Worm (Caenorhabditis elegans) whole organism, L2 larva: ENCODE results near the gene cam-1.

Experiments
- C34F6.9 ChIP-seq: fragments of 150-350 bp; optimal IDR thresholded peaks from 2 replicates; lab custom pipeline; 2014; ENCODE audit warnings: missing biosample characterization, missing genetic modification characterization
- F13H6.1 ChIP-seq: sonication (generic microtip); optimal IDR thresholded peaks from 2 replicates; lab custom pipeline; 2016; ENCODE audit warnings: missing genetic modification characterization, missing compliant biosample characterization
- R02D3.7 ChIP-seq: fragments of 150-350 bp; optimal IDR thresholded peaks from 2 replicates; lab custom pipeline; 2014; ENCODE audit warnings: missing biosample characterization, missing genetic modification characterization
- Y55F3AM.14 ChIP-seq: fragments of 200-800 bp; sonication (Bioruptor generic); optimal IDR thresholded peaks from 2 replicates; lab custom pipeline; 2018; ENCODE audit warnings: mild to moderate bottlenecking, missing genetic modification characterization, missing compliant biosample characterization
- ZK546.5 ChIP-seq: sonication (generic microtip); optimal IDR thresholded peaks from 2 replicates; lab custom pipeline; 2017; ENCODE audit warnings: missing biosample characterization, missing genetic modification characterization
- alr-1 ChIP-seq: fragments of 150-350 bp; optimal IDR thresholded peaks from 2 replicates; lab custom pipeline; 2014; ENCODE audit warnings: missing biosample characterization, missing genetic modification characterization
- ama-1 ChIP-seq: fragments of 150-350 bp; optimal IDR thresholded peaks from 2 replicates; lab custom pipeline; 2018; ENCODE audit warnings: inconsistent platforms
- blmp-1 ChIP-seq: sonication (generic microtip); optimal IDR thresholded peaks from 2 replicates; lab custom pipeline; 2017; ENCODE audit warnings: missing genetic modification characterization, mild to moderate bottlenecking, missing compliant biosample characterization, antibody characterized with exemption, moderate library complexity; ENCODE audit not compliant: insufficient read depth
- ceh-16 ChIP-seq: fragments of 150-350 bp; optimal IDR thresholded peaks from 2 replicates; lab custom pipeline; 2014; ENCODE audit warnings: missing biosample characterization, missing genetic modification characterization
- crh-2 ChIP-seq: sonication (generic microtip); optimal IDR thresholded peaks from 2 replicates; lab custom pipeline; 2017; ENCODE audit warnings: missing biosample characterization, missing genetic modification characterization
- dmd-4 ChIP-seq: sonication (generic microtip); optimal IDR thresholded peaks from 2 replicates; lab custom pipeline; 2017; ENCODE audit warnings: missing biosample characterization, missing genetic modification characterization
- egl-27 ChIP-seq: sonication (generic microtip); optimal IDR thresholded peaks from 3 replicates; lab custom pipeline; 2017; ENCODE audit warnings: missing biosample characterization, missing genetic modification reagents, missing genetic modification characterization
- elt-3 ChIP-seq: sonication (generic microtip); optimal IDR thresholded peaks from 2 replicates; lab custom pipeline; 2017; ENCODE audit warnings: missing biosample characterization, missing genetic modification characterization
- fos-1 ChIP-seq: fragments of 150-350 bp; optimal IDR thresholded peaks from 2 replicates; lab custom pipeline; 2014; ENCODE audit warnings: missing biosample characterization, missing genetic modification characterization
- gmeb-1 ChIP-seq: fragments of 150-350 bp; optimal IDR thresholded peaks from 2 replicates; lab custom pipeline; 2014; ENCODE audit warnings: missing biosample characterization, missing genetic modification characterization
- lin-13 ChIP-seq: fragments of 150-350 bp; optimal IDR thresholded peaks from 2 replicates; lab custom pipeline; 2014; ENCODE audit warnings: missing biosample characterization, missing genetic modification reagents, missing genetic modification characterization
- lin-39 ChIP-seq: fragments of 150-350 bp; optimal IDR thresholded peaks from 2 replicates; lab custom pipeline; 2014; ENCODE audit warnings: missing biosample characterization, missing genetic modification reagents, missing genetic modification characterization
- lsy-2 ChIP-seq, 2 experiments: fragments of 150-350 bp in 1 of 2; sonication (generic microtip) in 1 of 2; optimal IDR thresholded peaks; 2 replicates each; lab custom pipeline; 2014 to 2017; ENCODE audit warnings: missing biosample characterization in 2 of 2, missing genetic modification characterization in 2 of 2
- mdl-1 ChIP-seq, 2 experiments: fragments of 150-350 bp in 1 of 2; sonication (generic microtip) in 1 of 2; optimal IDR thresholded peaks; 2 replicates each; lab custom pipeline; 2017; ENCODE audit warnings: missing biosample characterization in 2 of 2, missing genetic modification characterization in 2 of 2
- nhr-10 ChIP-seq: sonication (generic microtip); optimal IDR thresholded peaks from 2 replicates; lab custom pipeline; 2017; ENCODE audit warnings: missing biosample characterization, missing genetic modification characterization
- nhr-129 ChIP-seq: fragments of 150-350 bp; optimal IDR thresholded peaks from 2 replicates; lab custom pipeline; 2014; ENCODE audit warnings: missing biosample characterization, missing genetic modification characterization
- nhr-21 ChIP-seq: fragments of 150-350 bp; optimal IDR thresholded peaks from 2 replicates; lab custom pipeline; 2014; ENCODE audit warnings: missing biosample characterization, missing genetic modification characterization
- nhr-25 ChIP-seq: fragments of 150-350 bp; sonication (generic microtip); optimal IDR thresholded peaks from 3 replicates; lab custom pipeline; 2014; ENCODE audit warnings: missing biosample characterization, missing genetic modification characterization
- nhr-77 ChIP-seq: fragments of 150-350 bp; optimal IDR thresholded peaks from 2 replicates; lab custom pipeline; 2014; ENCODE audit warnings: missing biosample characterization, missing genetic modification characterization
- peb-1 ChIP-seq: fragments of 150-350 bp; optimal IDR thresholded peaks from 2 replicates; lab custom pipeline; 2014; ENCODE audit warnings: missing biosample characterization, missing genetic modification characterization
- sem-4 ChIP-seq: fragments of 150-350 bp; optimal IDR thresholded peaks from 2 replicates; lab custom pipeline; 2014; ENCODE audit warnings: missing biosample characterization, missing genetic modification reagents, missing genetic modification characterization
- skn-1 ChIP-seq: sonication (generic microtip); optimal IDR thresholded peaks from 2 replicates; lab custom pipeline; 2017; ENCODE audit warnings: missing biosample characterization, missing genetic modification characterization
- sma-3 ChIP-seq: sonication (generic microtip); optimal IDR thresholded peaks from 2 replicates; lab custom pipeline; 2016; ENCODE audit warnings: missing genetic modification reagents, missing genetic modification characterization, missing compliant biosample characterization
- sma-9 ChIP-seq, 2 experiments: fragments of 150-350 bp in 1 of 2; sonication (generic microtip) in 1 of 2; optimal IDR thresholded peaks; 2 replicates each; lab custom pipeline; 2014 to 2016; ENCODE audit warnings: missing genetic modification characterization in 2 of 2, mild to moderate bottlenecking in 1 of 2, missing biosample characterization in 1 of 2, missing compliant biosample characterization in 1 of 2, missing genetic modification reagents in 1 of 2, moderate library complexity in 1 of 2
- snpc-4 ChIP-seq: fragments of 150-350 bp; optimal IDR thresholded peaks from 2 replicates; lab custom pipeline; 2014; ENCODE audit warnings: missing biosample characterization, missing genetic modification characterization
- unc-39 ChIP-seq: fragments of 150-350 bp; optimal IDR thresholded peaks from 2 replicates; lab custom pipeline; 2014; ENCODE audit warnings: missing biosample characterization, missing genetic modification characterization
- unc-55 ChIP-seq: fragments of 150-350 bp; sonication (generic microtip); optimal IDR thresholded peaks from 3 replicates; lab custom pipeline; 2014; ENCODE audit warnings: missing biosample characterization, missing genetic modification reagents, missing genetic modification characterization
- unc-62 ChIP-seq: fragments of 150-350 bp; optimal IDR thresholded peaks from 2 replicates; lab custom pipeline; 2014; ENCODE audit warnings: missing biosample characterization, missing genetic modification reagents, missing genetic modification characterization
- zag-1 ChIP-seq: fragments of 150-350 bp; optimal IDR thresholded peaks from 2 replicates; lab custom pipeline; 2014; ENCODE audit warnings: missing biosample characterization, missing genetic modification characterization
- ztf-1 ChIP-seq: fragments of 200-800 bp; sonication (Bioruptor generic); conservative IDR thresholded peaks from 2 replicates; pipeline ENCODE4 v1.3.6; 2022; ENCODE audit warnings: missing genetic modification characterization, missing compliant biosample characterization
- ztf-4 ChIP-seq: fragments of 150-350 bp; optimal IDR thresholded peaks from 2 replicates; lab custom pipeline; 2014; ENCODE audit warnings: missing biosample characterization, missing genetic modification characterization

The cam-1 gene

ce11 chrII:9282065-9282464 is 28.0 kb downstream of the cam-1 start:
- no peak for TF ChIP-seq blmp-1 (tag; lab: Kevin White, UChicago)
- TF ChIP-seq lin-39 = no peak
- no peak for TF ChIP-seq ama-1 (lab: Kevin White, UChicago)
- TF ChIP-seq R02D3.7 (tag; lab: Kevin White, UChicago) = no peak
- TF ChIP-seq fos-1 = no peak
- TF ChIP-seq sma-9 (GFP tag; optimal IDR thresholded peaks at IDR 0.05; lab: Kevin White, UChicago) = no peak
- no peak for TF ChIP-seq sma-9 (tag; optimal IDR thresholded peaks at IDR 0.05; lab: Kevin White, UChicago)
- no peak for TF ChIP-seq lsy-2 (tag; optimal IDR thresholded peaks at IDR 0.05; lab: Kevin White, UChicago)
- TF ChIP-seq ceh-16 (tag; lab: Kevin White, UChicago) = no peak
- TF ChIP-seq mdl-1 (tag; optimal IDR thresholded peaks at IDR 0.05; lab: Kevin White, UChicago) = no peak
- no peak for TF ChIP-seq gmeb-1
- TF ChIP-seq alr-1 (tag; lab: Kevin White, UChicago) = no peak
- TF ChIP-seq lin-13 (GFP tag; lab: Kevin White, UChicago) = no peak

- TF ChIP-seq skn-1 = no peak
- no peak for TF ChIP-seq ZK546.5 (tag; lab: Kevin White, UChicago)
- TF ChIP-seq C34F6.9 (tag; lab: Kevin White, UChicago) = peak; percentile 78
- no peak for TF ChIP-seq alr-1 (tag; lab: Kevin White, UChicago)
- TF ChIP-seq snpc-4 (tag; lab: Kevin White, UChicago) = no peak
- TF ChIP-seq R02D3.7 (tag; lab: Kevin White, UChicago) = no peak
- no peak for TF ChIP-seq unc-62 (GFP tag; lab: Kevin White, UChicago)
- peak; percentile 86 for TF ChIP-seq unc-55
- TF ChIP-seq lsy-2 (tag; optimal IDR thresholded peaks at IDR 0.05; lab: Kevin White, UChicago) = peak in 1 of 2 experiments; percentile 72
- TF ChIP-seq gmeb-1 = no peak
- peak; percentile 54 for TF ChIP-seq zag-1
- TF ChIP-seq crh-2 (tag; lab: Kevin White, UChicago) = no peak
- TF ChIP-seq nhr-129 (tag; lab: Kevin White, UChicago) = peak; percentile 76
- TF ChIP-seq nhr-10 (tag; lab: Kevin White, UChicago) = no peak
- no peak for TF ChIP-seq elt-3 (tag; lab: Kevin White, UChicago)
- no peak for TF ChIP-seq ztf-4 (tag; lab: Kevin White, UChicago)
- TF ChIP-seq ztf-1 = no peak
- TF ChIP-seq lin-39 = no peak
- TF ChIP-seq dmd-4 (tag; lab: Kevin White, UChicago) = no peak
- TF ChIP-seq egl-27 = peak; percentile 33
- TF ChIP-seq unc-39 = no peak
- TF ChIP-seq sma-9 (GFP tag; optimal IDR thresholded peaks at IDR 0.05; lab: Kevin White, UChicago) = peak; percentile 39
- TF ChIP-seq sma-9 (tag; optimal IDR thresholded peaks at IDR 0.05; lab: Kevin White, UChicago) = no peak
- no peak for TF ChIP-seq peb-1 (tag; lab: Kevin White, UChicago)
- peak; percentile 42 for TF ChIP-seq fos-1
- no peak for TF ChIP-seq nhr-21 (tag; lab: Kevin White, UChicago)
- no peak for TF ChIP-seq Y55F3AM.14 (GFP tag; lab: Kevin White, UChicago)
- TF ChIP-seq sma-3 (GFP tag; lab: Kevin White, UChicago) = no peak
- no peak for TF ChIP-seq F13H6.1
- no peak for TF ChIP-seq nhr-77
- no peak for TF ChIP-seq sem-4 (tag; lab: Kevin White, UChicago)
- no peak for TF ChIP-seq lin-13 (GFP tag; lab: Kevin White, UChicago)
Measured at ce11 chrII:9281595-9281994, 28.5 kb downstream of the cam-1 start.

ce11 chrII:9280846-9281245 is 29.3 kb downstream of the cam-1 start:
- TF ChIP-seq crh-2 (tag; lab: Kevin White, UChicago) (no peak), sma-9 (GFP tag; optimal IDR thresholded peaks at IDR 0.05; lab: Kevin White, UChicago) (peak; percentile 3), sma-9 (tag; optimal IDR thresholded peaks at IDR 0.05; lab: Kevin White, UChicago) (no peak)

ce11 chrII:9280048-9280772 is 29.9 kb downstream of the cam-1 start, which contains the start of gene gldi-3:
gldi-3 (minus strand) TSS chrII:9280098.
- no peak for TF ChIP-seq C34F6.9 (tag; lab: Kevin White, UChicago)
- no peak for TF ChIP-seq Y55F3AM.14 (GFP tag; lab: Kevin White, UChicago)
- peak in 1 of 2 experiments; percentile 23 for TF ChIP-seq lsy-2 (tag; optimal IDR thresholded peaks at IDR 0.05; lab: Kevin White, UChicago)
- TF ChIP-seq fos-1 = peak; percentile 48
- TF ChIP-seq dmd-4 (tag; lab: Kevin White, UChicago) = no peak
- TF ChIP-seq blmp-1 (tag; lab: Kevin White, UChicago) = no peak
- TF ChIP-seq lin-13 (GFP tag; lab: Kevin White, UChicago) = no peak
- TF ChIP-seq ztf-4 (tag; lab: Kevin White, UChicago) = peak; percentile 16
- TF ChIP-seq nhr-25 (tag; lab: Kevin White, UChicago) = no peak
- TF ChIP-seq egl-27 = no peak
